Worm (Caenorhabditis elegans) whole organism, L1 larva: Measurements from ENCODE around the gene F37C12.21.
A peak's percentile ranks its signal among the peaks of the same experiment; 100 is the strongest.

Source experiments
- C34B4.2 ChIP-seq: sonication (generic microtip); optimal IDR thresholded peaks from 2 replicates; lab custom pipeline; 2017; ENCODE audit warnings: mild to moderate bottlenecking, missing genetic modification characterization, missing compliant biosample characterization
- alr-1 ChIP-seq: fragments of 200-800 bp; sonication (Bioruptor generic); optimal IDR thresholded peaks from 2 replicates; lab custom pipeline; 2018; ENCODE audit warnings: borderline replicate concordance, mild to moderate bottlenecking, missing genetic modification characterization, missing compliant biosample characterization
- blmp-1 ChIP-seq: fragments of 150-350 bp; optimal IDR thresholded peaks from 2 replicates; lab custom pipeline; 2014; ENCODE audit warnings: missing biosample characterization, missing genetic modification characterization
- ceh-63 ChIP-seq: fragments of 200-800 bp; sonication (Bioruptor generic); optimal IDR thresholded peaks from 2 replicates; lab custom pipeline; 2018; ENCODE audit warnings: mild to moderate bottlenecking, missing genetic modification characterization, missing compliant biosample characterization
- ceh-8 ChIP-seq: fragments of 200-800 bp; sonication (Bioruptor generic); optimal IDR thresholded peaks from 2 replicates; lab custom pipeline; 2018; ENCODE audit warnings: mild to moderate bottlenecking, missing genetic modification characterization, moderate library complexity, missing compliant biosample characterization
- dpl-1 ChIP-seq, 3 experiments: fragments of 150-350 bp in 2 of 3; sonication (generic microtip) in 1 of 3; optimal IDR thresholded peaks; 2 replicates each; lab custom pipeline; 2014 to 2017; ENCODE audit warnings: missing biosample characterization in 3 of 3, missing genetic modification characterization in 3 of 3, missing genetic modification reagents in 3 of 3
- efl-1 ChIP-seq, 4 experiments: fragments of 150-350 bp; optimal IDR thresholded peaks in 3 of 4; peaks in 1 of 4; 1 replicate in 1 of 4; 2 replicates in 3 of 4; lab custom pipeline; 2014; ENCODE audit warnings: missing biosample characterization in 2 of 4, missing genetic modification characterization in 2 of 4, missing genetic modification reagents in 2 of 4
- egl-13 ChIP-seq: sonication (generic microtip); optimal IDR thresholded peaks from 2 replicates; lab custom pipeline; 2016; ENCODE audit warnings: missing genotype, missing genetic modification reagents, missing genetic modification characterization, missing compliant biosample characterization
- egl-27 ChIP-seq, 2 experiments: fragments of 150-350 bp in 1 of 2; sonication (generic microtip); optimal IDR thresholded peaks; 3 replicates each; lab custom pipeline; 2017 to 2018; ENCODE audit warnings: missing biosample characterization in 2 of 2, missing genetic modification characterization in 2 of 2, missing genetic modification reagents in 2 of 2
- elt-2 ChIP-seq: sonication (generic microtip); optimal IDR thresholded peaks from 2 replicates; lab custom pipeline; 2016; ENCODE audit warnings: missing genetic modification characterization, mild to moderate bottlenecking, inconsistent platforms, missing compliant biosample characterization, missing genetic modification reagents
- elt-3 ChIP-seq, 6 experiments: fragments of 150-350 bp in 1 of 6; sonication (generic microtip); optimal IDR thresholded peaks; 2 replicates each; lab custom pipeline; 2017 to 2018; ENCODE audit warnings: missing biosample characterization in 6 of 6, missing genetic modification characterization in 6 of 6, inconsistent platforms in 1 of 6
- fkh-4 ChIP-seq: sonication (generic microtip); optimal IDR thresholded peaks from 2 replicates; lab custom pipeline; 2016; ENCODE audit warnings: missing compliant biosample characterization, missing genetic modification characterization, borderline replicate concordance
- fkh-8 ChIP-seq: sonication (generic microtip); optimal IDR thresholded peaks from 2 replicates; lab custom pipeline; 2016; ENCODE audit warnings: mild to moderate bottlenecking, missing genetic modification characterization, missing compliant biosample characterization
- hlh-17 ChIP-seq: fragments of 200-800 bp; sonication (Bioruptor generic); optimal IDR thresholded peaks from 2 replicates; lab custom pipeline; 2018; ENCODE audit warnings: missing genetic modification characterization, mild to moderate bottlenecking, missing compliant biosample characterization, moderate library complexity, borderline replicate concordance
- isw-1 ChIP-seq: fragments of 200-800 bp; sonication (Bioruptor generic); IDR thresholded peaks from 2 replicates; pipeline ENCODE4 v1.3.6; 2022; ENCODE audit warnings: missing genetic modification characterization, missing compliant biosample characterization
- lin-14 ChIP-seq: fragments of 200-800 bp; sonication (Bioruptor generic); optimal IDR thresholded peaks from 2 replicates; lab custom pipeline; 2018; ENCODE audit warnings: mild to moderate bottlenecking, missing genetic modification characterization, moderate library complexity, missing compliant biosample characterization
- lir-3 ChIP-seq: sonication (generic microtip); optimal IDR thresholded peaks from 2 replicates; lab custom pipeline; 2016; ENCODE audit warnings: mild to moderate bottlenecking, missing genetic modification characterization, moderate library complexity, missing compliant biosample characterization; ENCODE audit not compliant: poor library complexity
- mab-9 ChIP-seq: fragments of 200-800 bp; sonication (Bioruptor generic); IDR thresholded peaks from 2 replicates; pipeline ENCODE4 v1.3.6; 2022; ENCODE audit warnings: missing genetic modification reagents, missing genetic modification characterization, missing compliant biosample characterization
- mdl-1 ChIP-seq, 2 experiments: fragments of 150-350 bp; optimal IDR thresholded peaks; 2 replicates each; lab custom pipeline; 2014 to 2017; ENCODE audit warnings: missing biosample characterization in 2 of 2, missing genetic modification characterization in 2 of 2, inconsistent platforms in 1 of 2
- nhr-12 ChIP-seq: sonication (generic microtip); optimal IDR thresholded peaks from 2 replicates; lab custom pipeline; 2017; ENCODE audit warnings: missing biosample characterization, missing genetic modification characterization
- nhr-237 ChIP-seq: fragments of 150-350 bp; optimal IDR thresholded peaks from 2 replicates; lab custom pipeline; 2014; ENCODE audit warnings: missing biosample characterization, missing genetic modification characterization
- nhr-28 ChIP-seq: fragments of 150-350 bp; optimal IDR thresholded peaks from 2 replicates; lab custom pipeline; 2014; ENCODE audit warnings: missing biosample characterization, missing genetic modification characterization
- nhr-71 ChIP-seq: sonication (generic microtip); optimal IDR thresholded peaks from 2 replicates; lab custom pipeline; 2016; ENCODE audit warnings: mild to moderate bottlenecking, missing genetic modification characterization, moderate library complexity, missing compliant biosample characterization
- nhr-85 ChIP-seq: sonication (generic microtip); peaks from one replicate; lab custom pipeline; 2016; ENCODE audit warnings: missing genetic modification characterization, inconsistent platforms, missing compliant biosample characterization
- pag-3 ChIP-seq: sonication (generic microtip); optimal IDR thresholded peaks from 2 replicates; lab custom pipeline; 2017; ENCODE audit warnings: missing genetic modification characterization, mild to moderate bottlenecking, missing compliant biosample characterization, antibody characterized with exemption, borderline replicate concordance; ENCODE audit not compliant: insufficient read depth
- rnt-1 ChIP-seq: sonication (generic microtip); optimal IDR thresholded peaks from 2 replicates; lab custom pipeline; 2016; ENCODE audit warnings: mild to moderate bottlenecking, missing genetic modification characterization, moderate library complexity, missing compliant biosample characterization
- snpc-4 ChIP-seq: fragments of 150-350 bp; optimal IDR thresholded peaks from 2 replicates; lab custom pipeline; 2014; ENCODE audit warnings: missing biosample characterization, missing genetic modification characterization
- swsn-7 ChIP-seq: sonication (generic microtip); optimal IDR thresholded peaks from 2 replicates; lab custom pipeline; 2016; ENCODE audit warnings: missing genetic modification characterization, missing compliant biosample characterization
- tlp-1 ChIP-seq: fragments of 150-350 bp; optimal IDR thresholded peaks from 2 replicates; lab custom pipeline; 2014; ENCODE audit warnings: missing biosample characterization, missing genetic modification characterization
- unc-62 ChIP-seq: fragments of 150-350 bp; optimal IDR thresholded peaks from 2 replicates; lab custom pipeline; 2014; ENCODE audit warnings: missing biosample characterization, missing genetic modification reagents, missing genetic modification characterization
- unc-86 ChIP-seq: sonication (generic microtip); optimal IDR thresholded peaks from 2 replicates; lab custom pipeline; 2016; ENCODE audit warnings: missing genetic modification characterization, missing compliant biosample characterization
- vab-15 ChIP-seq: sonication (generic microtip); optimal IDR thresholded peaks from 2 replicates; lab custom pipeline; 2017; ENCODE audit warnings: missing genotype, mild to moderate bottlenecking, missing genetic modification characterization, missing compliant biosample characterization

F37C12.21 gene

DNA sequence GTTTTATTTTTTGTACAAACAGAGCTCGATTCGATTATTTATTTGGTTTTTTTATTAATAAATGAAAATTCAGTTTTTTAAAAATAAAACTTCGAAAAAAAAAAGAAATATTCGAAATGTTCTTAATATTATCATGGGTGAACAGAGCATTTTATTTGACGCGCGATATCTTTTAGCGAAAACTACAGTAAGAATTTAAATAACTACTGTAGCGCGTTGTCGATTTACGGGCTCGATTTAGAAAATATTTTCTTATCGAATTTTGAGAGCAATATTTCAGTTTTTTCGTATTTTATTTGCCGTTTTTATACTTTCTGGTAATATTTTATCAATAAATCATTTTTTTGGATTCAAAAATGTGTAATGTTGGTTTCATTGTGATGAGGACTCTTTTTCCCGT is 32.9 kb downstream of the F37C12.21 start:
- TF ChIP-seq swsn-7 (tag; lab: Kevin White, UChicago) (no peak), nhr-71 (tag; lab: Kevin White, UChicago) (peak; percentile 17)

DNA sequence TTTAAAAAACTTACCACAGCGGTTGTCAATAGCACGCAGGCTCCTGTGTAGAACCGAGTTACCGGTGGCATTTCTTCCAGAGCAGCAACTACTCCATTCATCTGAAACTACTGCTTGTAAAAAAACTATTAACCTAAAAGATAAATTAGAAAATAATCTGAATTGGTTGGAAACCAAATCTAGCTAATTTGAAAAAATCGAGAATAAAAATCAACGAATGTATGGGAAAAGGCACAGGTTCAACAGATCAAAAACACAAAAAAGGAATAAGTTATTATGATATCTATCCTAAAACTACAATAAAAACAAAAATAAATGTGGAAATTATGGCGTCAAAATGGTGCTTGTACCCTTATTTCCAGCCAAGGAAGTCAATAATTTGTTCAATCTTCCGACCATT is 34.9 kb downstream of the F37C12.21 start, which contains the start of gene der-2:
Gene der-2, minus strand, starts transcription at position 101 of the 400 bp plus-strand sequence.
- TF ChIP-seq hlh-17 (no peak), elt-2 (tag; lab: Kevin White, UChicago) (no peak), egl-13 (tag; lab: Kevin White, UChicago) (no peak), mdl-1 (tag; optimal IDR thresholded peaks at IDR 0.05; lab: Kevin White, UChicago) (no peak)

DNA sequence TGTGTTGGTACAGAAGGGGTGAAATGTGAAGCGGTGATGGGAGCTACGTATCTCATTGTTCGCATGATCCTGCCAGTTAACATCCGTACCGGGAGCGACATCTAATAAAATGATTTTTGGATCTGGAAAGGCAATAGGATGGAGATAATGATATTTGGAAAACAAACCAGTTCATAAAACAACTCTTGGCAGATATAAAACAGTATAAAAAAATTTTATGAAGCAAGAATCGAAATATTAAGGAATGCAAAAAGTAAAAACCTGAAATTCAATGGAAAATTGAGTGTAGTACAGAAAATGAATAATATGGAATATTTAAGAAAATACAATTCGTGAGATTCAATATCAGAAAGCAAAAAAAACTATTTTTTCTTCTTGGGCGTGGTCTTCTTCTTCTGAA is 38.5 kb downstream of the F37C12.21 start, which contains the start of gene hsp-75:
Gene hsp-75, minus strand, starts transcription at position 101 of the 400 bp plus-strand sequence.
- TF ChIP-seq tlp-1 (no peak), unc-62 (no peak), isw-1 (GFP tag; lab: Robert Waterston, UW) (no peak), fkh-4 (tag; lab: Kevin White, UChicago) (no peak), efl-1 (optimal IDR thresholded peaks at IDR 0.05; lab: Kevin White, UChicago) (no peak), efl-1 (GFP tag; optimal IDR thresholded peaks at IDR 0.05 in 1 of 2; lab: Kevin White, UChicago) (no peak)

DNA sequence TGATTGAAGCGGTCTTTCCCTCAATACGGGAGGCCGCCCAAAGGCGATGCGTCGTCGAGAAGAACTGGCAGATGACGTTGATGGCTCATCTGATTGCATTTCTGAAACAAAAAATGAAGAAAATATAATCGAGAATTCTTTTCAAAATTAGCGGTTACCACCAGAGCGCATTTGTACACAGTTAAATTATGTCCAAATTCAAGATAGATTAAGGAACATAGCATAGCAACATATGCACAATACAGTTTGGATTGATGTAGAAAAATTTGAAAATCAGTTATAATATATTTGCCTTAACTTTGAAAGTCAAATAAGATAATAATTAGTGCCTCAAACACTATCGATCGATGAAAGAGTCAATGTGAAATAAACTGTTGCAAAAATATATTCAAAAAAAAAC is 41.5 kb downstream of the F37C12.21 start, which contains the start of gene R151.8:
Gene R151.8, minus strand, starts transcription at position 101 of the 400 bp plus-strand sequence.
- no peak for TF ChIP-seq egl-13 (tag; lab: Kevin White, UChicago)
- no peak for TF ChIP-seq lin-14 (GFP tag; lab: Kevin White, UChicago)
- peak; percentile 13 for TF ChIP-seq nhr-85 (tag; lab: Kevin White, UChicago)

- TF ChIP-seq lir-3 (tag; lab: Kevin White, UChicago) (no peak), ceh-8 (GFP tag; lab: Kevin White, UChicago) (no peak), dpl-1 (GFP tag; optimal IDR thresholded peaks at IDR 0.05; lab: Kevin White, UChicago) (no peak), unc-86 (tag; lab: Kevin White, UChicago) (no peak), elt-3 (tag; optimal IDR thresholded peaks at IDR 0.05; lab: Kevin White, UChicago) (no peak), fkh-8 (tag; lab: Kevin White, UChicago) (no peak), pag-3 (tag; lab: Kevin White, UChicago) (no peak)
Measured at ce11 chrIII:7230841-7231240, 42.7 kb downstream of the F37C12.21 start, which contains the start of gene R151.10. TSS of gene R151.10 (minus strand) at chrIII:7230941.

ce11 chrIII:7232782-7233181 is 44.6 kb downstream of the F37C12.21 start, which contains the start of gene adr-2:
TSS of gene adr-2 (minus strand) at chrIII:7232882.
- TF ChIP-seq alr-1 (tag; lab: Kevin White, UChicago) = no peak
- TF ChIP-seq nhr-28 (tag; lab: Kevin White, UChicago) = no peak
- TF ChIP-seq vab-15 = no peak
- TF ChIP-seq rnt-1 (tag; lab: Kevin White, UChicago) = no peak
- no peak for TF ChIP-seq ceh-63 (GFP tag; lab: Kevin White, UChicago)
- no peak for TF ChIP-seq C34B4.2 (tag; lab: Kevin White, UChicago)
- no peak for TF ChIP-seq nhr-12 (tag; lab: Kevin White, UChicago)
- no peak for TF ChIP-seq mab-9 (GFP tag; lab: Robert Waterston, UW)
- no peak for TF ChIP-seq blmp-1 (tag; lab: Kevin White, UChicago)
- no peak for TF ChIP-seq egl-27 (tag; optimal IDR thresholded peaks at IDR 0.05; lab: Kevin White, UChicago)
- TF ChIP-seq ceh-8 (GFP tag; lab: Kevin White, UChicago) = no peak
- no peak for TF ChIP-seq nhr-237 (tag; lab: Kevin White, UChicago)
- no peak for TF ChIP-seq snpc-4 (tag; lab: Kevin White, UChicago)
